Fruit fly (Drosophila melanogaster) whole organism: Measurements from ENCODE around the gene CG6432.

Experiments
- EcR ChIP-seq, 2 experiments: fragments of >200 bp; optimal IDR thresholded peaks; 2 replicates each; lab custom pipeline; 2017; ENCODE audit warnings: missing biosample characterization in 2 of 2, missing genetic modification characterization in 2 of 2, missing genetic modification reagents in 2 of 2
- pan ChIP-seq: fragments of >200 bp; optimal IDR thresholded peaks from 2 replicates; lab custom pipeline; 2017
- psq ChIP-seq: fragments of >200 bp; optimal IDR thresholded peaks from 2 replicates; lab custom pipeline; 2017

DNA sequence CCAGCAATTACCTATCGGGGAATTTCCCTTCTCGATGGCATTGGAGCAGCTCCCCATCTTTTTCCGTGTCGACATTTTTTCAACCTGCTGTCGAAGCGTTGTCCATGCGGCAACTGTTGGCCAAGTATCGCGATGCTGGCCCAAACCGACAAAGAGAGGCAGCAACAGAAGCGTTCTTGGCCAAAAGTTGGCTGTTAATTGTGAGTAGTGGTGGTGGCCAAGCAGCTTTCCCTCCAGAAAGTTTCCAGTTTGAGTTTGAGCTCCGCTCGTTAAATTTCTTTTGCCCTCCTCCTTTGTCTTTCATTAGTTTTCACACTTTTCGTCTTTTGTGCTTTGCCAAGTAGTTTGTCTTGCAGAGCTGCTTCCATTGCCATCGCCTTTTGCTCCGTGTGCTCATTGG, 35.9 kb downstream of the CG6432 start, which contains the start of gene CG17782:
- TF ChIP-seq psq (lab: Kevin White, UChicago) (no peak), pan (lab: Kevin White, UChicago) (no peak), EcR (GFP tag; optimal IDR thresholded peaks at IDR 0.05; lab: Kevin White, UChicago) (no peak)
